Worm (Caenorhabditis elegans) whole organism, young adult: ENCODE measurements around the gene set-24.
"Not testable (repeated sequence)": the region's sequence is repeated elsewhere in the genome, so short reads cannot be mapped to it uniquely, and the experiment has no call there.

Source experiments
- F57C9.4 ChIP-seq: sonication (generic microtip); optimal IDR thresholded peaks from 2 replicates; lab custom pipeline; 2017; ENCODE audit warnings: mild to moderate bottlenecking, missing genetic modification characterization, missing compliant biosample characterization
- ama-1 ChIP-seq, 3 experiments: fragments of 150-350 bp in 1 of 3; sonication (generic microtip) in 2 of 3; optimal IDR thresholded peaks; 2 replicates each; lab custom pipeline; 2014 to 2018; ENCODE audit warnings: missing biosample characterization in 2 of 3, missing genetic modification characterization in 2 of 3, missing genetic modification reagents in 2 of 3
- athp-1 ChIP-seq: sonication (generic microtip); optimal IDR thresholded peaks from 2 replicates; lab custom pipeline; 2017; ENCODE audit warnings: mild to moderate bottlenecking, missing genetic modification characterization, missing compliant biosample characterization
- attf-5 ChIP-seq: fragments of 200-800 bp; sonication (Bioruptor generic); optimal IDR thresholded peaks from 2 replicates; lab custom pipeline; 2018; ENCODE audit warnings: mild to moderate bottlenecking, missing genetic modification characterization, missing compliant biosample characterization
- cebp-2 ChIP-seq: fragments of 200-800 bp; sonication (Bioruptor generic); IDR thresholded peaks from 2 replicates; pipeline ENCODE4 v1.3.6; 2022; ENCODE audit warnings: missing genetic modification characterization, missing compliant biosample characterization
- gei-17 ChIP-seq: fragments of 200-800 bp; sonication (Bioruptor generic); optimal IDR thresholded peaks from 2 replicates; lab custom pipeline; 2018; ENCODE audit warnings: mild to moderate bottlenecking, missing genetic modification characterization, missing compliant biosample characterization
- pha-4 ChIP-seq: fragments of 150-350 bp; sonication (generic microtip); optimal IDR thresholded peaks from 2 replicates; lab custom pipeline; 2014; ENCODE audit warnings: missing biosample characterization, missing genetic modification reagents, missing genetic modification characterization
- repo-1 ChIP-seq: sonication (generic microtip); optimal IDR thresholded peaks from 2 replicates; lab custom pipeline; 2017; ENCODE audit warnings: mild to moderate bottlenecking, missing genetic modification characterization, missing compliant biosample characterization
- unc-62 ChIP-seq: fragments of 150-350 bp; optimal IDR thresholded peaks from 2 replicates; lab custom pipeline; 2014; ENCODE audit warnings: missing biosample characterization, missing genetic modification reagents, missing genetic modification characterization
- zim-3 ChIP-seq: sonication (generic microtip); optimal IDR thresholded peaks from 2 replicates; lab custom pipeline; 2017; ENCODE audit warnings: mild to moderate bottlenecking, missing genetic modification characterization, moderate library complexity, missing compliant biosample characterization

DNA sequence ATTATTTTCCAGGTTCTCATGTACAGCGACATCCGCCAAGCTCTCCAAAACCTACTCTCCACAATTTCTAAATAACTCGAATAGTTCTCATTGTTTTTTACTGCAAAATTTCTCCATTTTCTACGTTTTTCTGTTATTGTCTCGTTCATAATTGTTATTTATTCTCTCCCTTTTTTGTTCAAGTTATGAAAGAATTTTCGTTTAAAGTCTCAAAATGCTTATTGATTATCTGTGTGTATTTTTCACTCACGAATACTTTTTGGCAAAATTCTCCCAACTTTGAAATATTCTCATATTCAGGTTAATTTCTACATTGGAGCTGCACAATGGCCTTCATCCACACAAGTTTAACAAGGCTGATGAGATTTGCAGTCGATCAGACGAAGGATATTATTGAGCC lies 23.4 kb upstream of the set-24 start, which contains the start of gene Y57A10A.5:
- not testable (repeated sequence) for TF ChIP-seq unc-62 (GFP tag; lab: Kevin White, UChicago); athp-1 (tag; lab: Kevin White, UChicago); ama-1 (optimal IDR thresholded peaks at IDR 0.05; lab: Kevin White, UChicago); ama-1 (GFP tag; optimal IDR thresholded peaks at IDR 0.05; lab: Kevin White, UChicago); cebp-2 (GFP tag; lab: Robert Waterston, UW); pha-4 (tag; lab: Kevin White, UChicago); F57C9.4 (tag; lab: Kevin White, UChicago); attf-5 (GFP tag; lab: Kevin White, UChicago); gei-17; repo-1 (tag; lab: Kevin White, UChicago); zim-3 (tag; lab: Kevin White, UChicago)
